Worm (Caenorhabditis elegans) whole organism, young adult: ENCODE results near the gene C17H12.37.

Experiments
- efl-1 ChIP-seq: fragments of 150-350 bp; optimal IDR thresholded peaks from 2 replicates; lab custom pipeline; 2014; ENCODE audit warnings: missing biosample characterization, missing genetic modification reagents, missing genetic modification characterization
- hlh-26 ChIP-seq: fragments of 200-800 bp; sonication (Bioruptor generic); conservative IDR thresholded peaks from 2 replicates; pipeline ENCODE4 v1.3.6; 2022; ENCODE audit warnings: missing genetic modification reagents, missing genetic modification characterization, missing compliant biosample characterization
- snpc-3.4 ChIP-seq: sonication (generic microtip); optimal IDR thresholded peaks from 2 replicates; lab custom pipeline; 2017; ENCODE audit warnings: missing genetic modification characterization, mild to moderate bottlenecking, missing compliant biosample characterization, antibody characterized with exemption, moderate library complexity, missing genotype, missing genetic modification reagents
- snpc-4 ChIP-seq, 5 experiments: fragments of 150-350 bp in 1 of 5; sonication (generic microtip) in 4 of 5; optimal IDR thresholded peaks; 2 replicates each; lab custom pipeline; 2014 to 2018; ENCODE audit warnings: missing genetic modification characterization in 5 of 5, missing biosample characterization in 3 of 5, antibody characterized with exemption in 2 of 5, mild to moderate bottlenecking in 2 of 5, missing compliant biosample characterization in 2 of 5, missing genotype in 2 of 5, moderate library complexity in 2 of 5, missing genetic modification reagents in 1 of 5
- tbp1 ChIP-seq: fragments of 200-800 bp; sonication (Bioruptor generic); optimal IDR thresholded peaks from 2 replicates; lab custom pipeline; 2018; ENCODE audit warnings: mild to moderate bottlenecking, missing genetic modification characterization, missing compliant biosample characterization
- unc-62 ChIP-seq: fragments of 150-350 bp; optimal IDR thresholded peaks from 2 replicates; lab custom pipeline; 2014; ENCODE audit warnings: missing biosample characterization, missing genetic modification reagents, missing genetic modification characterization

DNA sequence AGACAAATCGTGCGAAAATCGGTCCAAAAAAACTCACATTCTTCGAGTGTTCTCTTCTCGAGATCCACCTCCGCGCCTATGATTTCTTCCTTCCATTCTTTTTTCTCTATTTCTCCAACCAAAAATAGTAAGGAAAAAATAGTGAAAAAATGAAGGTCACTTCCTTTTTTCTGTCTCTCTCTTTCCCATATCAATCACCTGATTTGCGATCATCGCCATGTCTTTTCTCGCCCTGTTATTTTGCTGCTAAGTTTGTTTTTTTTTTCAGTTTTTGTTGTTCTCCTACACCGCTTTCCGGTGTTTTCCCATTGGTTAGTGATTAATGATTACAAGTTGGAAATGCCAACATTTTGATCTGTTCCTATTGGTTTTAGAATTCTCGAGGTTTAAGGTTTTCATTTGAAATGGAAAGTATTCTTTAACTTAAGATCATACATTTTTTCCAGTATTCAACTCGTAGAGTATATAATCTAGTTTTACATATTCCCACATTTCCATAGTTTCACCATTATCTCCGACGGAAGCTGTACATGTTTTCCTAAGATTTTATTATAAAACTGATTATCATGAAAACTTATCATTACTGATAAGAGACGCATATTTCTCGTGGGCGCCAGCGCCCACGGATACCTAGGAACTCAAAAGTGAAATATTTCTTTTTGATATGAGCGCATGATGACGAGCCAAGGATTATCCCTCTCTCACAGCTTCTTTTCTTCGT lies 36.8 kb downstream of the C17H12.37 start:
- TF ChIP-seq hlh-26 (GFP tag; lab: Robert Waterston, UW) (no peak), efl-1 (no peak), tbp1 (GFP tag; lab: Kevin White, UChicago) (no peak), snpc-3.4 (tag; lab: Kevin White, UChicago) (no peak), snpc-4 (GFP tag; optimal IDR thresholded peaks at IDR 0.05; lab: Kevin White, UChicago) (no peak), snpc-4 (tag; optimal IDR thresholded peaks at IDR 0.05; lab: Kevin White, UChicago) (no peak), unc-62 (GFP tag; lab: Kevin White, UChicago) (no peak)
